Fruit fly (Drosophila melanogaster) whole organism, wandering third instar larva: ENCODE data around the gene Or83c.

Experiments used
- Hnf4 ChIP-seq: fragments of 200-800 bp; sonication (Bioruptor generic); optimal IDR thresholded peaks from 2 replicates; lab custom pipeline; 2016; ENCODE audit warnings: missing biosample characterization, mild to moderate bottlenecking, missing genetic modification characterization
- Hr83 ChIP-seq: fragments of 200-300 bp; sonication (Bioruptor generic); optimal IDR thresholded peaks from 2 replicates; lab custom pipeline; 2016; ENCODE audit warnings: missing biosample characterization, mild to moderate bottlenecking, missing genetic modification characterization, moderate library complexity; ENCODE audit not compliant: poor library complexity, severe bottlenecking
- Jra ChIP-seq: sonication (Bioruptor generic); optimal IDR thresholded peaks from 2 replicates; lab custom pipeline; 2016; ENCODE audit warnings: missing biosample characterization, missing genetic modification characterization
- dl ChIP-seq, 2 experiments: fragments of 175-275, 200-275 bp in 1 of 2; fragments of 200-275 bp in 1 of 2; sonication (Bioruptor generic); optimal IDR thresholded peaks; lab custom pipeline; 2018; ENCODE audit warnings: mild to moderate bottlenecking in 2 of 2, missing biosample characterization in 2 of 2, missing genetic modification characterization in 2 of 2, moderate library complexity in 2 of 2; ENCODE audit not compliant: partially characterized antibody in 2 of 2, insufficient read depth in 1 of 2
- fru ChIP-seq: fragments of 200-800 bp; sonication (Bioruptor generic); optimal IDR thresholded peaks from 3 replicates; lab custom pipeline; 2016; ENCODE audit warnings: missing biosample characterization, mild to moderate bottlenecking, missing genetic modification characterization
- psq ChIP-seq: fragments of 200-800 bp; sonication (Bioruptor generic); optimal IDR thresholded peaks from 3 replicates; lab custom pipeline; 2017; ENCODE audit warnings: missing biosample characterization, mild to moderate bottlenecking, missing genetic modification characterization, moderate library complexity
- usp ChIP-seq: fragments of >200 bp; optimal IDR thresholded peaks from 2 replicates; lab custom pipeline; 2017; ENCODE audit warnings: missing biosample characterization, missing genetic modification characterization

DNA sequence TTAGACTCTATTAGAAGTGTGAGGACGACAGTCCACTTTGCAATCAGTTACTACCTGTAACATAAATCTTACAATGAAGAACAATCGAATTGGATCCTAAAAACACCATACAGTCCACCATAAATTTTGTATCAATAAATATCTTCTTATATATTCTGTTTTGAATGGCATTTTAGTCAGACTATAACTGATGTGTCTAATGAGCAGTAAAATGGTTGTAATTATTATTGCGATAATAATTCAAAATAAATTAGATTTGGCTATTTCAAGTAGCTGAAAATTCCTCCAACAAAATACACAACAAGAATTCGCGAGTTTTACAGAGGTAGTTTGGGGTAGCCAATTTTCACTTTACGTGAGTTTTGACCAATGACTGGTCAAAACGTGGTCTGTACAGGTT is 24.2 kb upstream of the Or83c start:
- TF ChIP-seq fru (GFP tag; lab: Kevin White, UChicago) (no peak), Jra (no peak), Hr83 (no peak), usp (no peak), dl (GFP tag; optimal IDR thresholded peaks at IDR 0.05; lab: Kevin White, UChicago; ENCODE audit: insufficient read depth in 1 of 2, partially characterized antibody in 2 of 2) (no peak), psq (no peak), Hnf4 (GFP tag; lab: Kevin White, UChicago) (no peak)
